Worm (Caenorhabditis elegans): ENCODE data around the gene ZK930.2.
A peak's percentile ranks its signal among the peaks of the same experiment; 100 is the strongest.

Gene ZK930.2

DNA sequence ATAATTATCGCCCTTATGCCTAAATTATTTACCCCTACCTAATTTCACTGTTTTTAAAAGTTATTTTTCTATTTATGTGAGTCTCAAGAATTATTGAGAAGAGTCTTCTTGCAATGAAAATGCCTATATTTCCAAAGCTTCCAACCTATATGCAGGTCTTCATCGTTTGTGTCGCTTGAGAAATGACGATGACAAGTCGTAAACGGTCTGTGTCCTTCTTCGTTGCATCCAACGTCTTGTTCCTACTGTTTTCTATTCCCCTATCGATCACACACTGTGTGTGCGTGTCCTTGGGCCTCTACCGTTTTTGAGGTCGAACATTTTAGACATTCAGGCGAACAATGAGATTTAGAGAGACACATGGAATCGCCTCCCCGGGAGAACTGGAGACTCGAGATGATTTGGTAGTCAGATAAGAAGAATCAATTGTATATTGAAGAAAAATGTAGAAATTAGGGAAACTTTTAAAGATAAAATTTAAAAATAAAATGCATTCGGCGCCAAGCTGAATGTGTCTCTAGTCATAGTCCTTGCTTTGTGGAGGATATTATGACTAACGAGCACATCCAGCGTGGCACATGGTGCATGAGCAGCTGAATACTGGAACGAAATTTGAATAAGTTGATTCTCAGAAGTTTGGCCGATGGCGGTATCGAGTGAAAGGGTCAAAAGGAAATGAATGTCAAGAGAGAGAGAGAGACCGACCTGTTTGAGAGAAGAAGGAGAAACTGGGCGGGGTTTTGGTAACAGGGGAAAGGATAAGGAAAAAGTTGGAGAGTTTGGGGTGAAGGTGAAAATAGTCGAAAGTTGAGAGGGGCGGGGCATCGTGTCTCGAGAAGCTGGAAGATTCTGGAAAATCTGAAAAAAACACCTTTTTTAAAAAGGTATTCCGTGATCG lies 12.5 kb downstream of the ZK930.2 start (continued):
- no peak for TF ChIP-seq daf-12 (tag; optimal IDR thresholded peaks at IDR 0.05)
- TF ChIP-seq lsy-2 (tag; optimal IDR thresholded peaks at IDR 0.05): peak; percentile 13 to 20
- TF ChIP-seq D1046.2 (GFP tag; IDR thresholded peaks at IDR 0.05): peak; percentile 59; the same call in 1 of the 2 replicates
- TF ChIP-seq mep-1 (tag; optimal IDR thresholded peaks at IDR 0.05): no peak
- peak; percentile 83 for TF ChIP-seq F49E8.2 (tag; optimal IDR thresholded peaks at IDR 0.05; ENCODE audit: borderline replicate concordance)
- no peak for TF ChIP-seq T26A8.4 (GFP tag; IDR thresholded peaks at IDR 0.05)
- TF ChIP-seq lin-39 (tag; optimal IDR thresholded peaks at IDR 0.05): no peak
- no peak for TF ChIP-seq set-16 (GFP tag; IDR thresholded peaks at IDR 0.05)
- TF ChIP-seq nhr-25 (tag; optimal IDR thresholded peaks at IDR 0.05; ENCODE audit: borderline replicate concordance, insufficient read depth): no peak
- TF ChIP-seq zip-11 (GFP tag; IDR thresholded peaks at IDR 0.05): 0 out of 2 replicates have a peak, but pooled peaks have one; percentile 26
- peak; percentile 71; the same call in 1 of the 2 replicates for TF ChIP-seq Y105C5A.15 (GFP tag; IDR thresholded peaks at IDR 0.05)
- TF ChIP-seq Y5F2A.4 (GFP tag; optimal IDR thresholded peaks at IDR 0.05): peak; percentile 23
- no peak for TF ChIP-seq rbr-2 (tag; optimal IDR thresholded peaks at IDR 0.05)
- no peak for TF ChIP-seq ceh-62 (tag; optimal IDR thresholded peaks at IDR 0.05)
- TF ChIP-seq nhr-111 (GFP tag; optimal IDR thresholded peaks at IDR 0.05): no peak
- no peak for TF ChIP-seq ces-1 (GFP tag; optimal IDR thresholded peaks at IDR 0.05)
- no peak for TF ChIP-seq F10B5.3 (tag; optimal IDR thresholded peaks at IDR 0.05)
- no peak for TF ChIP-seq hlh-30 (tag; optimal IDR thresholded peaks at IDR 0.05; ENCODE audit: insufficient read depth)
- TF ChIP-seq madf-5 (GFP tag; IDR thresholded peaks at IDR 0.05): peak in 1 of 2 experiments; percentile 70; a peak in 1 of 4 replicates
- TF ChIP-seq zip-2 (tag; optimal IDR thresholded peaks at IDR 0.05): no peak
- TF ChIP-seq pqm-1 (tag; optimal IDR thresholded peaks at IDR 0.05): no peak
- no peak for TF ChIP-seq dmd-6 (GFP tag; IDR thresholded peaks at IDR 0.05)
- no peak for TF ChIP-seq ceh-82 (tag; optimal IDR thresholded peaks at IDR 0.05)
- TF ChIP-seq nhr-41 (GFP tag; IDR thresholded peaks at IDR 0.05): no peak
- no peak for TF ChIP-seq lin-15B (tag; optimal IDR thresholded peaks at IDR 0.05)
- TF ChIP-seq madf-9 (GFP tag; conservative IDR thresholded peaks at IDR 0.05): no peak
- TF ChIP-seq lim-7 (GFP tag; IDR thresholded peaks at IDR 0.05): 0 out of 2 replicates have a peak, but pooled peaks have one; percentile 68
- no peak for TF ChIP-seq nhr-6 (tag; optimal IDR thresholded peaks at IDR 0.05)
- no peak for TF ChIP-seq zfp-2 (tag; optimal IDR thresholded peaks at IDR 0.05)
- no peak for TF ChIP-seq saeg-2 (GFP tag; IDR thresholded peaks at IDR 0.05)
- no peak for TF ChIP-seq hlh-11 (tag; optimal IDR thresholded peaks at IDR 0.05)
- TF ChIP-seq ceh-32 (tag; optimal IDR thresholded peaks at IDR 0.05; ENCODE audit: poor library complexity): no peak
- no peak for TF ChIP-seq unc-39 (tag; optimal IDR thresholded peaks at IDR 0.05)
- TF ChIP-seq nhr-76 (tag; optimal IDR thresholded peaks at IDR 0.05): no peak
- peak; percentile 7 for TF ChIP-seq aha-1 (tag)
- no peak for TF ChIP-seq lin-1 (GFP tag; IDR thresholded peaks at IDR 0.05)
- no peak for TF ChIP-seq T20F7.1 (GFP tag; optimal IDR thresholded peaks at IDR 0.05)
- no peak for TF ChIP-seq F26F4.8 (GFP tag; conservative IDR thresholded peaks at IDR 0.05)
- TF ChIP-seq ztf-11 (tag; optimal IDR thresholded peaks at IDR 0.05): no peak
- TF ChIP-seq Y48G9A.11 (GFP tag; IDR thresholded peaks at IDR 0.05): peak; percentile 36; the same call in 1 of the 2 replicates
- TF ChIP-seq nhr-102 (tag; optimal IDR thresholded peaks at IDR 0.05): no peak
- TF ChIP-seq pha-4 (GFP tag; IDR thresholded peaks at IDR 0.05): peak; percentile 63; the same call in 1 of the 2 replicates
- no peak for TF ChIP-seq pha-4 (tag; optimal IDR thresholded peaks at IDR 0.05)
- TF ChIP-seq ceh-28 (tag; optimal IDR thresholded peaks at IDR 0.05): no peak
- no peak for TF ChIP-seq egl-27 (tag; optimal IDR thresholded peaks at IDR 0.05)
- no peak for TF ChIP-seq skn-1 (tag; optimal IDR thresholded peaks at IDR 0.05)
- TF ChIP-seq lir-3 (tag; optimal IDR thresholded peaks at IDR 0.05): no peak
- no peak for TF ChIP-seq zag-1 (tag; optimal IDR thresholded peaks at IDR 0.05)
- no peak for TF ChIP-seq nhr-42 (GFP tag; IDR thresholded peaks at IDR 0.05)
- peak; percentile 21; the same call in 1 of the 2 replicates for TF ChIP-seq mxl-2 (GFP tag; conservative IDR thresholded peaks at IDR 0.05)

Measured in whole organism, L4 larva.